Fruit fly (Drosophila melanogaster) whole organism, embryonic: ENCODE measurements around the gene CG9667.

ENCODE experiments used
- Ada2b ChIP-seq: fragments of 200-800 bp; sonication (Bioruptor generic); IDR thresholded peaks from 2 replicates; pipeline ENCODE4 v1.3.6; 2022; ENCODE audit warnings: missing biosample characterization, missing genetic modification characterization
- Bdp1 ChIP-seq: fragments of 200-800 bp; sonication (Bioruptor generic); optimal IDR thresholded peaks from 3 replicates; lab custom pipeline; 2016; ENCODE audit warnings: missing biosample characterization, missing genetic modification characterization
- Bgb ChIP-seq: fragments of 200-800 bp; sonication (Bioruptor generic); IDR thresholded peaks from 2 replicates; pipeline ENCODE4 v1.3.6; 2022; ENCODE audit warnings: missing biosample characterization, missing genetic modification characterization; ENCODE audit not compliant: partially characterized antibody
- CG13287 ChIP-seq: fragments of 200-800 bp; sonication (Bioruptor generic); IDR thresholded peaks from 2 replicates; pipeline ENCODE4 v1.3.6; 2022; ENCODE audit warnings: missing biosample characterization, missing genetic modification characterization; ENCODE audit not compliant: partially characterized antibody
- CG14860 ChIP-seq: fragments of 200-800 bp; sonication (Bioruptor generic); IDR thresholded peaks from 3 replicates; pipeline ENCODE4 v1.3.6; 2022; ENCODE audit warnings: missing biosample characterization, missing genetic modification characterization; ENCODE audit not compliant: partially characterized antibody
- CG16813 ChIP-seq: fragments of 200-800 bp; sonication (Bioruptor generic); IDR thresholded peaks from 3 replicates; pipeline ENCODE4 v1.3.6; 2022; ENCODE audit warnings: missing biosample characterization, missing genetic modification characterization; ENCODE audit not compliant: partially characterized antibody
- CG34224 ChIP-seq: fragments of 200-800 bp; sonication (Bioruptor generic); IDR thresholded peaks from 3 replicates; pipeline ENCODE4 v1.3.6; 2022; ENCODE audit warnings: missing biosample characterization, missing genetic modification characterization; ENCODE audit not compliant: partially characterized antibody
- CG3726 ChIP-seq: fragments of 200-800 bp; sonication (Bioruptor generic); IDR thresholded peaks from 3 replicates; pipeline ENCODE4, ENCODE4 v1.3.6; 2022; ENCODE audit warnings: missing biosample characterization, missing genetic modification characterization
- CG3847 ChIP-seq: fragments of 200-800 bp; sonication (Bioruptor generic); IDR thresholded peaks from 2 replicates; pipeline ENCODE4 v1.3.6; 2022; ENCODE audit warnings: missing biosample characterization, missing genetic modification characterization
- CG42726 ChIP-seq: fragments of 200-800 bp; sonication (Bioruptor generic); IDR thresholded peaks from 2 replicates; pipeline ENCODE4 v1.3.6; 2022; ENCODE audit warnings: missing biosample characterization, missing genetic modification characterization; ENCODE audit not compliant: partially characterized antibody
- CG4730 ChIP-seq: fragments of 200-800 bp; sonication (Bioruptor generic); IDR thresholded peaks from 2 replicates; pipeline ENCODE4 v1.3.6; 2022; ENCODE audit warnings: missing biosample characterization, missing genetic modification characterization
- CG4820 ChIP-seq: fragments of 200-800 bp; sonication (Bioruptor generic); optimal IDR thresholded peaks from 3 replicates; lab custom pipeline; 2016; ENCODE audit warnings: missing biosample characterization, missing genetic modification characterization
- CG6791 ChIP-seq: fragments of 200-800 bp; sonication (Bioruptor generic); IDR thresholded peaks from 3 replicates; pipeline ENCODE4 v1.3.6; 2022; ENCODE audit warnings: missing biosample characterization, missing genetic modification characterization; ENCODE audit not compliant: partially characterized antibody
- CG6854 ChIP-seq: fragments of 200-800 bp; sonication (Bioruptor generic); optimal IDR thresholded peaks from 3 replicates; lab custom pipeline; 2017; ENCODE audit warnings: missing biosample characterization, mild to moderate bottlenecking, missing genetic modification characterization
- CG9797 ChIP-seq: fragments of 200-800 bp; sonication (Bioruptor generic); optimal IDR thresholded peaks from 3 replicates; lab custom pipeline; 2018; ENCODE audit warnings: missing biosample characterization, mild to moderate bottlenecking, missing genetic modification characterization
- Dip2 ChIP-seq: fragments of 200-800 bp; sonication (Bioruptor generic); IDR thresholded peaks from 2 replicates; pipeline ENCODE4 v1.3.6; 2022; ENCODE audit warnings: missing biosample characterization, missing genetic modification characterization
- HLH3B ChIP-seq: fragments of 200-800 bp; sonication (Bioruptor generic); IDR thresholded peaks from 2 replicates; pipeline ENCODE4 v1.3.6; 2022; ENCODE audit warnings: missing biosample characterization, missing genetic modification characterization
- HLH4C ChIP-seq: fragments of 200-800 bp; sonication (Bioruptor generic); IDR thresholded peaks from 3 replicates; pipeline ENCODE4 v1.3.6; 2022; ENCODE audit warnings: missing biosample characterization, missing genetic modification characterization; ENCODE audit not compliant: partially characterized antibody
- Hr3 ChIP-seq: fragments of 200-800 bp; sonication (Bioruptor generic); optimal IDR thresholded peaks from 3 replicates; lab custom pipeline; 2016; ENCODE audit warnings: missing biosample characterization, missing genetic modification characterization
- Med ChIP-seq: fragments of 200-800 bp; sonication (Bioruptor generic); peaks from one replicate; lab custom pipeline; 2016; ENCODE audit warnings: missing biosample characterization, missing genetic modification characterization, mild to moderate bottlenecking, inconsistent platforms, moderate library complexity
- Opbp ChIP-seq: fragments of 200-800 bp; sonication (Bioruptor generic); IDR thresholded peaks from 3 replicates; pipeline ENCODE4 v1.3.6; 2022; ENCODE audit warnings: missing biosample characterization, missing genetic modification characterization; ENCODE audit not compliant: partially characterized antibody
- Ssrp ChIP-seq: fragments of 200-800 bp; sonication (Bioruptor generic); optimal IDR thresholded peaks from 2 replicates; lab custom pipeline; 2018; ENCODE audit warnings: missing biosample characterization, mild to moderate bottlenecking, missing genetic modification characterization, moderate library complexity
- Stat92E ChIP-seq, 3 experiments: fragments of >200 bp in 2 of 3; fragments of 200-800 bp in 1 of 3; sonication (Bioruptor generic) in 1 of 3; optimal IDR thresholded peaks; 2 replicates each; lab custom pipeline; 2017 to 2019; ENCODE audit warnings: missing biosample characterization in 3 of 3, missing genetic modification characterization in 3 of 3, mild to moderate bottlenecking in 1 of 3, moderate library complexity in 1 of 3
- amos ChIP-seq: fragments of 200-800 bp; sonication (Bioruptor generic); IDR thresholded peaks from 2 replicates; pipeline ENCODE4 v1.3.6; 2022; ENCODE audit warnings: missing biosample characterization, missing genetic modification characterization; ENCODE audit not compliant: partially characterized antibody
- ato ChIP-seq: fragments of 200-800 bp; sonication (Bioruptor generic); IDR thresholded peaks from 2 replicates; pipeline ENCODE4 v1.3.6; 2022; ENCODE audit warnings: missing biosample characterization, missing genetic modification characterization; ENCODE audit not compliant: partially characterized antibody
- bbx ChIP-seq: fragments of 200-800 bp; sonication (Bioruptor generic); IDR thresholded peaks from 2 replicates; pipeline ENCODE4 v1.3.6; 2022; ENCODE audit warnings: missing biosample characterization, missing genetic modification characterization; ENCODE audit not compliant: partially characterized antibody
- chinmo ChIP-seq: fragments of 200-800 bp; sonication (Bioruptor generic); IDR thresholded peaks from 4 replicates; pipeline ENCODE4 v1.3.6; 2022; ENCODE audit warnings: missing biosample characterization, missing genetic modification characterization; ENCODE audit not compliant: partially characterized antibody
- chn ChIP-seq: fragments of 200-800 bp; sonication (Bioruptor generic); optimal IDR thresholded peaks from 2 replicates; lab custom pipeline; 2016; ENCODE audit warnings: missing biosample characterization, missing genetic modification characterization
- hb ChIP-seq: fragments of 200-800 bp; sonication (Bioruptor generic); IDR thresholded peaks from 3 replicates; pipeline ENCODE4 v1.3.6; 2022; ENCODE audit warnings: missing biosample characterization, missing genetic modification characterization; ENCODE audit not compliant: partially characterized antibody
- hbn ChIP-seq: fragments of 200-800 bp; sonication (Bioruptor generic); IDR thresholded peaks from 2 replicates; pipeline ENCODE4 v1.3.6; 2022; ENCODE audit warnings: missing biosample characterization, missing genetic modification characterization; ENCODE audit not compliant: partially characterized antibody
- knrl ChIP-seq: fragments of 200-800 bp; sonication (Bioruptor generic); IDR thresholded peaks from 3 replicates; pipeline ENCODE4 v1.3.6; 2022; ENCODE audit warnings: missing biosample characterization, missing genetic modification characterization; ENCODE audit not compliant: partially characterized antibody
- nerfin-2 ChIP-seq: fragments of 200-800 bp; sonication (Bioruptor generic); IDR thresholded peaks from 2 replicates; pipeline ENCODE4 v1.3.6; 2022; ENCODE audit warnings: missing biosample characterization, missing genetic modification characterization; ENCODE audit not compliant: partially characterized antibody
- sd ChIP-seq: fragments of 200-800 bp; sonication (Bioruptor generic); optimal IDR thresholded peaks from 3 replicates; lab custom pipeline; 2018; ENCODE audit warnings: missing biosample characterization, mild to moderate bottlenecking, missing genetic modification characterization, moderate library complexity
- sens ChIP-seq: fragments of 200-800 bp; sonication (Bioruptor generic); peaks from one replicate; lab custom pipeline; 2016; ENCODE audit warnings: missing biosample characterization, missing genetic modification characterization
- sim ChIP-seq: fragments of 200-800 bp; sonication (Bioruptor generic); IDR thresholded peaks from 2 replicates; pipeline ENCODE4 v1.3.6; 2022; ENCODE audit warnings: missing biosample characterization, missing genetic modification characterization
- sna ChIP-seq: fragments of 200-800 bp; sonication (Bioruptor generic); IDR thresholded peaks from 2 replicates; pipeline ENCODE4 v1.3.6; 2022; ENCODE audit warnings: missing biosample characterization, missing genetic modification characterization; ENCODE audit not compliant: partially characterized antibody
- sqz ChIP-seq: fragments of 200-800 bp; sonication (Bioruptor generic); optimal IDR thresholded peaks from 3 replicates; lab custom pipeline; 2018; ENCODE audit warnings: missing biosample characterization, mild to moderate bottlenecking, missing genetic modification characterization
- tin ChIP-seq: fragments of 200-800 bp; sonication (Bioruptor generic); optimal IDR thresholded peaks from 3 replicates; lab custom pipeline; 2016; ENCODE audit warnings: missing biosample characterization, missing genetic modification characterization
- tna ChIP-seq: fragments of 200-800 bp; sonication (Bioruptor generic); IDR thresholded peaks from 2 replicates; pipeline ENCODE4 v1.3.6; 2022; ENCODE audit warnings: missing biosample characterization, missing genetic modification characterization; ENCODE audit not compliant: partially characterized antibody
- unc-4 ChIP-seq: fragments of 200-800 bp; sonication (Bioruptor generic); IDR thresholded peaks from 2 replicates; pipeline ENCODE4 v1.3.6; 2022; ENCODE audit warnings: missing biosample characterization, missing genetic modification characterization; ENCODE audit not compliant: partially characterized antibody
- vnd ChIP-seq: fragments of 200-800 bp; sonication (Bioruptor generic); IDR thresholded peaks from 3 replicates; pipeline ENCODE4 v1.3.6; 2022; ENCODE audit warnings: missing biosample characterization, missing genetic modification characterization; ENCODE audit not compliant: partially characterized antibody
- vvl ChIP-seq: fragments of 200-800 bp; sonication (Bioruptor generic); IDR thresholded peaks from 2 replicates; pipeline ENCODE4 v1.3.6; 2022; ENCODE audit warnings: missing biosample characterization, missing genetic modification characterization
- zen2 ChIP-seq: fragments of 200-800 bp; sonication (Bioruptor generic); IDR thresholded peaks from 3 replicates; pipeline ENCODE4 v1.3.6; 2022; ENCODE audit warnings: missing biosample characterization, missing genetic modification characterization; ENCODE audit not compliant: partially characterized antibody
- zfh1 ChIP-seq: fragments of 200-800 bp; sonication (Bioruptor generic); IDR thresholded peaks from 3 replicates; pipeline ENCODE4 v1.3.6; 2022; ENCODE audit warnings: missing biosample characterization, missing genetic modification characterization

The CG9667 gene

DNA sequence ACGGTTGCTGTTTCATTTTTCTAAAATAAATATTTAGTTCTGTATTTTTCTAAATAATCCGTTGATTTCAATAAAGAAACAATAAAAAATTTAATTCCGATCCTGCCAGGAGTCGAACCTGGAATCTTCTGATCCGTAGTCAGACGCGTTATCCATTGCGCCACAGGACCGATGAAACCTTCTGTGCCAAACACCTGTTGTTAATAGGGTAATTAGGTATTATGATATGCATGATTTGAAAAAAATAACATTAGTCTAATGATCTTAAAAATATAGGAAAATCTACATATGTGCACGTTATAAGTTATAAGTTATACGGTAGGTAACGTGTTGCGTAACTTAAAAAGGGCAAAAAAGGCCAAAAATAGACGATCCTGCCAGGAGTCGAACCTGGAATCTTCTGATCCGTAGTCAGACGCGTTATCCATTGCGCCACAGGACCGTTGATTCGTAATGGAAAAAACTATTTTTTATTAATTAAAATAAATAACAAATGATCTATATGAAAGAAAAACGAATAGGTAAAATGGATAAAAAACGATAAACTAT lies 13.8 kb upstream of the CG9667 start (continued):
- TF ChIP-seq Dip2 (GFP tag; lab: Robert Waterston, UW) (no peak), Med (GFP tag; lab: Kevin White, UChicago) (peak; percentile 24), CG3847 (GFP tag; lab: Robert Waterston, UW) (no peak)

DNA sequence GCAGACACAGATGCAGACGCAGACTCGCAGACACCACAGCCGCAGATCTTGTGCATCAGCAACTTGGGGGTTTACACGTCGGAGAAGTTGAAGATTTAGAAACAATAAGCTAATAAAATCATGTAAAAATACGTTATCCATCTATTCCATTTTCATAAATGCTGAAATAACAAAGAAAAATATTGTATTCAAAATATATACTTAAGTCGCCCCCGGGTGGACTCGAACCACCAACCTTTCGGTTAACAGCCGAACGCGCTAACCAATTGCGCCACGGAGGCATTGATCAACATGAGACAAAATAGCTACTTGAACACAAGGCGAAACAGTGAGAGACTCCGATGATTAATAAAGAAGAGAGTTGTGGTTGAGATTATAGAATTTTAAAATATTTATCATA lies 13.2 kb upstream of the CG9667 start:
- TF ChIP-seq CG9797 (GFP tag; lab: Kevin White, UChicago) (no peak), zen2 (GFP tag; lab: Robert Waterston, UW) (peak; percentile 64; the same call in 2 of the 3 replicates), CG16813 (GFP tag; lab: Robert Waterston, UW) (peak; percentile 86), CG4730 (GFP tag; lab: Robert Waterston, UW) (no peak), CG34224 (peak; percentile 21; the same call in 1 of the 3 replicates), hb (GFP tag; lab: Robert Waterston, UW) (0 out of 3 replicates have a peak, but pooled peaks have one; percentile 46), Stat92E (GFP tag; optimal IDR thresholded peaks at IDR 0.05; lab: Kevin White, UChicago) (peak in 1 of 3 experiments; percentile 66), HLH3B (GFP tag; lab: Robert Waterston, UW) (no peak), amos (GFP tag; lab: Robert Waterston, UW) (peak; percentile 82), tna (GFP tag; lab: Robert Waterston, UW) (peak; percentile 82), Ada2b (GFP tag; lab: Robert Waterston, UW) (no peak), Med (GFP tag; lab: Kevin White, UChicago) (peak; percentile 70), sqz (GFP tag; lab: Kevin White, UChicago) (no peak), HLH4C (GFP tag; lab: Robert Waterston, UW) (peak; percentile 56), CG42726 (GFP tag; lab: Robert Waterston, UW) (peak; percentile 61; the same call in 1 of the 2 replicates), bbx (GFP tag; lab: Robert Waterston, UW) (peak; percentile 90), CG4820 (GFP tag; lab: Kevin White, UChicago) (peak; percentile 63), nerfin-2 (GFP tag; lab: Robert Waterston, UW) (peak; percentile 74), sim (no peak), CG6791 (GFP tag; lab: Robert Waterston, UW) (peak; percentile 95), Ssrp (tag; lab: Kevin White, UChicago) (no peak), Opbp (GFP tag; lab: Robert Waterston, UW) (peak; percentile 93), sens (peak; percentile 77), tin (GFP tag; lab: Kevin White, UChicago) (no peak), zfh1 (GFP tag; lab: Robert Waterston, UW) (0 out of 3 replicates have a peak, but pooled peaks have one; percentile 32), Bdp1 (GFP tag; lab: Kevin White, UChicago) (peak; percentile 98), knrl (GFP tag; lab: Robert Waterston, UW) (peak; percentile 57; the same call in 2 of the 3 replicates), CG14860 (GFP tag; lab: Robert Waterston, UW) (peak; percentile 81), CG3726 (GFP tag; lab: Robert Waterston, UW) (no peak), CG6854 (GFP tag; lab: Kevin White, UChicago) (no peak), vnd (GFP tag; lab: Robert Waterston, UW) (peak; percentile 48; the same call in 1 of the 3 replicates), CG13287 (GFP tag; lab: Robert Waterston, UW) (peak; percentile 49; the same call in 1 of the 2 replicates), chn (GFP tag; lab: Kevin White, UChicago) (no peak), ato (GFP tag; lab: Robert Waterston, UW) (peak; percentile 84), Hr3 (no peak), sna (GFP tag; lab: Robert Waterston, UW) (peak; percentile 67), vvl (GFP tag; lab: Robert Waterston, UW) (peak; percentile 44; the same call in 1 of the 2 replicates), unc-4 (GFP tag; lab: Robert Waterston, UW) (peak; percentile 44; the same call in 1 of the 2 replicates), chinmo (GFP tag; lab: Robert Waterston, UW) (peak; percentile 50; the same call in 1 of the 4 replicates), sd (tag; lab: Kevin White, UChicago) (no peak), hbn (peak; percentile 35), Bgb (GFP tag; lab: Robert Waterston, UW) (peak; percentile 80)
